Worm (Caenorhabditis elegans): ENCODE measurements around the gene srg-2.

- TF ChIP-seq sox-2 (GFP tag; IDR thresholded peaks at IDR 0.05) = no peak
- no peak for TF ChIP-seq ceh-9 (tag; optimal IDR thresholded peaks at IDR 0.05)
- no peak for TF ChIP-seq elt-2 (tag; optimal IDR thresholded peaks at IDR 0.05)
- no peak for TF ChIP-seq ama-1 (optimal IDR thresholded peaks at IDR 0.05)
- TF ChIP-seq hlh-6 (tag; optimal IDR thresholded peaks at IDR 0.05) = no peak
- TF ChIP-seq madf-2 (tag; optimal IDR thresholded peaks at IDR 0.05) = no peak
- no peak for TF ChIP-seq nhr-11 (tag; optimal IDR thresholded peaks at IDR 0.05)
- TF ChIP-seq unc-42 (tag; optimal IDR thresholded peaks at IDR 0.05) = no peak
- TF ChIP-seq pqm-1 (tag; optimal IDR thresholded peaks at IDR 0.05) = no peak
Observed at ce11 chrIII:6309066-6309465, 49.1 kb upstream of the srg-2 start, which contains the start of gene gar-2.
